Fruit fly (Drosophila melanogaster): Measurements from ENCODE around the gene qua.
A peak's percentile ranks its signal among the peaks of the same experiment; 100 is the strongest.

The qua gene

dm6 chr2L:17477710-17478109, 19.3 kb downstream of the qua start, which contains the start of gene cass:
cass (minus strand) TSS chr2L:17477888.
- no peak for TF ChIP-seq noc (tag; optimal IDR thresholded peaks at IDR 0.05)

dm6 chr2L:17472582-17473524, 24.2 kb downstream of the qua start, which contains the start of gene BicD:
BicD (minus strand) TSS chr2L:17473215.
- no peak for TF ChIP-seq noc (tag; optimal IDR thresholded peaks at IDR 0.05)

- TF ChIP-seq noc (tag; optimal IDR thresholded peaks at IDR 0.05), result no peak
Observed at dm6 chr2L:17471524-17471923, 25.5 kb downstream of the qua start, which contains the start of gene Sgt. Sgt (plus strand) TSS chr2L:17471603.

- peak; percentile 79 for TF ChIP-seq noc (tag; optimal IDR thresholded peaks at IDR 0.05)
Observed at dm6 chr2L:17470630-17471029, 26.4 kb downstream of the qua start.

dm6 chr2L:17466950-17467349, 30.1 kb downstream of the qua start:
- TF ChIP-seq noc (tag; optimal IDR thresholded peaks at IDR 0.05), result no peak

- TF ChIP-seq noc (tag; optimal IDR thresholded peaks at IDR 0.05), result no peak
Observed at dm6 chr2L:17465915-17466677, 30.9 kb downstream of the qua start.

- no peak for TF ChIP-seq noc (tag; optimal IDR thresholded peaks at IDR 0.05)
Observed at dm6 chr2L:17457944-17458343, 39.1 kb downstream of the qua start, which contains the start of gene CG18563. CG18563 (minus strand) TSS chr2L:17458044.

dm6 chr2L:17455823-17456222, 41.2 kb downstream of the qua start, which contains the start of gene SPH93:
SPH93 (minus strand) TSS chr2L:17455923.
- TF ChIP-seq noc (tag; optimal IDR thresholded peaks at IDR 0.05), result no peak

- TF ChIP-seq noc (tag; optimal IDR thresholded peaks at IDR 0.05), result no peak
Observed at dm6 chr2L:17452624-17453023, 44.4 kb downstream of the qua start, which contains the start of gene CG5050. CG5050 (plus strand) TSS chr2L:17452924.

dm6 chr2L:17452084-17452483, 44.9 kb downstream of the qua start:
- TF ChIP-seq noc (tag; optimal IDR thresholded peaks at IDR 0.05), result no peak

dm6 chr2L:17450505-17451415, 46.2 kb downstream of the qua start:
- TF ChIP-seq noc (tag; optimal IDR thresholded peaks at IDR 0.05), result peak; percentile 84

dm6 chr2L:17449608-17450504, 47.2 kb downstream of the qua start, which contains the start of gene dl:
dl (minus strand) TSS chr2L:17450364.
- TF ChIP-seq noc (tag; optimal IDR thresholded peaks at IDR 0.05), result peak; percentile 16

dm6 chr2L:17448435-17448834, 48.6 kb downstream of the qua start:
- no peak for TF ChIP-seq noc (tag; optimal IDR thresholded peaks at IDR 0.05)

- no peak for TF ChIP-seq noc (tag; optimal IDR thresholded peaks at IDR 0.05)
Observed at dm6 chr2L:17447071-17447470, 49.9 kb downstream of the qua start.

Measured in whole organism, larva.